Fruit fly (Drosophila melanogaster) whole organism, embryonic: ENCODE measurements around the gene Sox21a.

ENCODE experiments used
- Adf1 ChIP-seq: fragments of 200-800 bp; sonication (Bioruptor generic); IDR thresholded peaks from 2 replicates; pipeline ENCODE4 v1.3.6; 2022; ENCODE audit warnings: missing biosample characterization, missing genetic modification characterization
- B-H2 ChIP-seq: fragments of 200-800 bp; sonication (Bioruptor generic); optimal IDR thresholded peaks from 2 replicates; lab custom pipeline; 2018; ENCODE audit warnings: missing biosample characterization, mild to moderate bottlenecking, missing genetic modification characterization
- Blimp-1 ChIP-seq: fragments of 200-800 bp; sonication (Bioruptor generic); optimal IDR thresholded peaks from 3 replicates; lab custom pipeline; 2018; ENCODE audit warnings: missing biosample characterization, missing genetic modification characterization, mild to moderate bottlenecking, moderate library complexity, missing genetic modification reagents
- C15 ChIP-seq: fragments of 200-800 bp; sonication (Bioruptor generic); IDR thresholded peaks from 3 replicates; pipeline ENCODE4 v1.3.6; 2022; ENCODE audit warnings: missing biosample characterization, missing genetic modification characterization
- CG10209 ChIP-seq: fragments of 200-800 bp; sonication (Bioruptor generic); optimal IDR thresholded peaks from 3 replicates; lab custom pipeline; 2017; ENCODE audit warnings: missing biosample characterization, mild to moderate bottlenecking, missing genetic modification characterization, missing genetic modification reagents
- CG12071 ChIP-seq: fragments of 200-800 bp; sonication (Bioruptor generic); optimal IDR thresholded peaks from 3 replicates; lab custom pipeline; 2018; ENCODE audit warnings: missing biosample characterization, mild to moderate bottlenecking, missing genetic modification characterization
- CG12659 ChIP-seq: fragments of 200-800 bp; sonication (Bioruptor generic); optimal IDR thresholded peaks from 3 replicates; lab custom pipeline; 2017; ENCODE audit warnings: mild to moderate bottlenecking, missing biosample characterization, missing genetic modification reagents, missing genetic modification characterization
- CG13287 ChIP-seq: fragments of 200-800 bp; sonication (Bioruptor generic); IDR thresholded peaks from 2 replicates; pipeline ENCODE4 v1.3.6; 2022; ENCODE audit warnings: missing biosample characterization, missing genetic modification characterization; ENCODE audit not compliant: partially characterized antibody
- CG13894 ChIP-seq: fragments of 200-800 bp; sonication (Bioruptor generic); optimal IDR thresholded peaks from 3 replicates; lab custom pipeline; 2018; ENCODE audit warnings: missing biosample characterization, mild to moderate bottlenecking, missing genetic modification characterization, moderate library complexity
- CG17361 ChIP-seq: fragments of 200-800 bp; sonication (Bioruptor generic); IDR thresholded peaks from 3 replicates; pipeline ENCODE4 v1.3.6; 2022; ENCODE audit warnings: missing biosample characterization, missing genetic modification characterization
- CG17568 ChIP-seq: fragments of 200-800 bp; sonication (Bioruptor generic); optimal IDR thresholded peaks from 2 replicates; lab custom pipeline; 2018; ENCODE audit warnings: missing biosample characterization, mild to moderate bottlenecking, missing genetic modification characterization, moderate library complexity
- CG2116 ChIP-seq: fragments of 200-800 bp; sonication (Bioruptor generic); optimal IDR thresholded peaks from 3 replicates; lab custom pipeline; 2018; ENCODE audit warnings: missing biosample characterization, mild to moderate bottlenecking, missing genetic modification characterization
- CG2199 ChIP-seq: fragments of 200-800 bp; sonication (Bioruptor generic); IDR thresholded peaks from 3 replicates; pipeline ENCODE4 v1.3.6; 2022; ENCODE audit warnings: missing biosample characterization, missing genetic modification characterization
- CG6791 ChIP-seq: fragments of 200-800 bp; sonication (Bioruptor generic); IDR thresholded peaks from 3 replicates; pipeline ENCODE4 v1.3.6; 2022; ENCODE audit warnings: missing biosample characterization, missing genetic modification characterization; ENCODE audit not compliant: partially characterized antibody
- CG7357 ChIP-seq: fragments of 200-800 bp; sonication (Bioruptor generic); IDR thresholded peaks from 3 replicates; pipeline ENCODE4 v1.3.6; 2022; ENCODE audit warnings: missing biosample characterization, missing genetic modification characterization
- CG8281 ChIP-seq: fragments of 200-800 bp; sonication (Bioruptor generic); optimal IDR thresholded peaks from 2 replicates; lab custom pipeline; 2018; ENCODE audit warnings: missing biosample characterization, mild to moderate bottlenecking, missing genetic modification characterization, moderate library complexity
- CG8290 ChIP-seq, 3 experiments: fragments of 200-800 bp; sonication (Bioruptor generic); optimal IDR thresholded peaks; 2 replicates each; lab custom pipeline; 2016 to 2019; ENCODE audit warnings: missing biosample characterization in 3 of 3, missing genetic modification characterization in 3 of 3, mild to moderate bottlenecking in 2 of 3, moderate library complexity in 1 of 3
- CG9609 ChIP-seq: fragments of 200-800 bp; sonication (Bioruptor generic); optimal IDR thresholded peaks from 3 replicates; lab custom pipeline; 2016; ENCODE audit warnings: missing biosample characterization, missing genetic modification characterization
- CG9817 ChIP-seq: fragments of 200-800 bp; sonication (Bioruptor generic); optimal IDR thresholded peaks from 2 replicates; lab custom pipeline; 2018; ENCODE audit warnings: missing biosample characterization, mild to moderate bottlenecking, missing genetic modification characterization, moderate library complexity
- CHES-1-like ChIP-seq: fragments of 200-800 bp; sonication (Bioruptor generic); optimal IDR thresholded peaks from 2 replicates; lab custom pipeline; 2016; ENCODE audit warnings: missing biosample characterization, missing genetic modification characterization
- D19A ChIP-seq: fragments of 200-800 bp; optimal IDR thresholded peaks from 3 replicates; lab custom pipeline; 2019; ENCODE audit warnings: missing biosample characterization, mild to moderate bottlenecking, missing genetic modification characterization, moderate library complexity
- Dbx ChIP-seq: fragments of 200-800 bp; sonication (Bioruptor generic); IDR thresholded peaks from 3 replicates; pipeline ENCODE4 v1.3.6; 2022; ENCODE audit warnings: missing biosample characterization, missing genetic modification characterization
- Ets97D ChIP-seq: fragments of 200-800 bp; sonication (Bioruptor generic); optimal IDR thresholded peaks from 3 replicates; lab custom pipeline; 2016; ENCODE audit warnings: missing biosample characterization, missing genetic modification characterization
- Fer2 ChIP-seq: fragments of 200-800 bp; sonication (Bioruptor generic); optimal IDR thresholded peaks from 2 replicates; lab custom pipeline; 2018; ENCODE audit warnings: missing biosample characterization, mild to moderate bottlenecking, missing genetic modification characterization, moderate library complexity
- H2.0 ChIP-seq: fragments of 200-800 bp; sonication (Bioruptor generic); IDR thresholded peaks from 2 replicates; pipeline ENCODE4 v1.3.6; 2022; ENCODE audit warnings: missing biosample characterization, missing genetic modification characterization
- HLH4C ChIP-seq: fragments of 200-800 bp; sonication (Bioruptor generic); IDR thresholded peaks from 3 replicates; pipeline ENCODE4 v1.3.6; 2022; ENCODE audit warnings: missing biosample characterization, missing genetic modification characterization; ENCODE audit not compliant: partially characterized antibody
- Hey ChIP-seq: fragments of 200-800 bp; sonication (Bioruptor generic); optimal IDR thresholded peaks from 3 replicates; lab custom pipeline; 2018; ENCODE audit warnings: missing biosample characterization, mild to moderate bottlenecking, missing genetic modification characterization
- Max ChIP-seq: fragments of 200-800 bp; sonication (Bioruptor generic); optimal IDR thresholded peaks from 2 replicates; lab custom pipeline; 2016; ENCODE audit warnings: missing biosample characterization, mild to moderate bottlenecking, missing genetic modification characterization
- Med ChIP-seq: fragments of 200-800 bp; sonication (Bioruptor generic); peaks from one replicate; lab custom pipeline; 2016; ENCODE audit warnings: missing biosample characterization, missing genetic modification characterization, mild to moderate bottlenecking, inconsistent platforms, moderate library complexity
- Nf-YB ChIP-seq: fragments of 200-800 bp; sonication (Bioruptor generic); optimal IDR thresholded peaks from 3 replicates; lab custom pipeline; 2019; ENCODE audit warnings: missing biosample characterization, mild to moderate bottlenecking, missing genetic modification characterization, moderate library complexity
- Oli ChIP-seq: fragments of 200-800 bp; sonication (Bioruptor generic); optimal IDR thresholded peaks from 2 replicates; lab custom pipeline; 2018; ENCODE audit warnings: missing biosample characterization, mild to moderate bottlenecking, missing genetic modification characterization, moderate library complexity
- Rfx ChIP-seq: fragments of 200-800 bp; sonication (Bioruptor generic); IDR thresholded peaks from 2 replicates; pipeline ENCODE4 v1.3.6; 2022; ENCODE audit warnings: missing biosample characterization, missing genetic modification characterization
- Six4 ChIP-seq: fragments of 200-800 bp; sonication (Bioruptor generic); optimal IDR thresholded peaks from 2 replicates; lab custom pipeline; 2016; ENCODE audit warnings: missing biosample characterization, missing genetic modification characterization
- abd-A ChIP-seq: fragments of 200-800 bp; sonication (Bioruptor generic); optimal IDR thresholded peaks from 3 replicates; lab custom pipeline; 2019; ENCODE audit warnings: missing biosample characterization, mild to moderate bottlenecking, missing genetic modification characterization, moderate library complexity
- cato ChIP-seq: fragments of 200-800 bp; sonication (Bioruptor generic); optimal IDR thresholded peaks from 2 replicates; lab custom pipeline; 2016; ENCODE audit warnings: missing biosample characterization, missing genetic modification characterization, borderline replicate concordance
- chinmo ChIP-seq: fragments of 200-800 bp; sonication (Bioruptor generic); IDR thresholded peaks from 4 replicates; pipeline ENCODE4 v1.3.6; 2022; ENCODE audit warnings: missing biosample characterization, missing genetic modification characterization; ENCODE audit not compliant: partially characterized antibody
- da ChIP-seq: fragments of 200-800 bp; sonication (Bioruptor generic); optimal IDR thresholded peaks from 2 replicates; lab custom pipeline; 2016; ENCODE audit warnings: missing biosample characterization, missing genetic modification characterization
- exex ChIP-seq: fragments of 200-800 bp; sonication (Bioruptor generic); optimal IDR thresholded peaks from 4 replicates; lab custom pipeline; 2018; ENCODE audit warnings: missing biosample characterization, mild to moderate bottlenecking, missing genetic modification characterization, moderate library complexity
- gsb-n ChIP-seq: fragments of 200-800 bp; sonication (Bioruptor generic); optimal IDR thresholded peaks from 3 replicates; lab custom pipeline; 2018; ENCODE audit warnings: missing biosample characterization, mild to moderate bottlenecking, missing genetic modification characterization
- inv ChIP-seq: fragments of 200-800 bp; sonication (Bioruptor generic); IDR thresholded peaks from 2 replicates; pipeline ENCODE4 v1.3.6; 2022; ENCODE audit warnings: missing biosample characterization, missing genetic modification characterization; ENCODE audit not compliant: partially characterized antibody
- kay ChIP-seq: fragments of 200-800 bp; sonication (Bioruptor generic); optimal IDR thresholded peaks from 2 replicates; lab custom pipeline; 2016; ENCODE audit warnings: missing biosample characterization, missing genetic modification characterization
- kni ChIP-seq: fragments of 200-800 bp; sonication (Bioruptor generic); optimal IDR thresholded peaks from 3 replicates; lab custom pipeline; 2017; ENCODE audit warnings: mild to moderate bottlenecking, missing biosample characterization, missing genetic modification reagents, missing genetic modification characterization
- mld ChIP-seq: fragments of 200-800 bp; sonication (Bioruptor generic); IDR thresholded peaks from 3 replicates; pipeline ENCODE4 v1.3.6; 2022; ENCODE audit warnings: missing biosample characterization, missing genetic modification characterization; ENCODE audit not compliant: partially characterized antibody
- oc ChIP-seq: fragments of 200-800 bp; sonication (Bioruptor generic); optimal IDR thresholded peaks from 2 replicates; lab custom pipeline; 2018; ENCODE audit warnings: missing biosample characterization, mild to moderate bottlenecking, missing genetic modification characterization, moderate library complexity
- onecut ChIP-seq: fragments of 200-800 bp; sonication (Bioruptor generic); IDR thresholded peaks from 2 replicates; pipeline ENCODE4 v1.3.6; 2022; ENCODE audit warnings: missing biosample characterization, missing genetic modification characterization
- pros ChIP-seq: fragments of 200-800 bp; sonication (Bioruptor generic); optimal IDR thresholded peaks from 3 replicates; lab custom pipeline; 2019; ENCODE audit warnings: missing biosample characterization, mild to moderate bottlenecking, missing genetic modification characterization, moderate library complexity
- zen ChIP-seq: fragments of 200-800 bp; sonication (Bioruptor generic); optimal IDR thresholded peaks from 3 replicates; lab custom pipeline; 2018; ENCODE audit warnings: missing biosample characterization, mild to moderate bottlenecking, missing genetic modification characterization, moderate library complexity
- zfh1 ChIP-seq: fragments of 200-800 bp; sonication (Bioruptor generic); IDR thresholded peaks from 3 replicates; pipeline ENCODE4 v1.3.6; 2022; ENCODE audit warnings: missing biosample characterization, missing genetic modification characterization

Gene Sox21a

dm6 chr3L:14055815-14056516 is 52.0 kb downstream of the Sox21a start (continued):
- TF ChIP-seq exex: no peak
- TF ChIP-seq kay (GFP tag; lab: Kevin White, UChicago): peak; percentile 82
- TF ChIP-seq CG13287 (GFP tag; lab: Robert Waterston, UW): no peak
- TF ChIP-seq Six4 (GFP tag; lab: Kevin White, UChicago): no peak
- no peak for TF ChIP-seq CG8290 (GFP tag; optimal IDR thresholded peaks at IDR 0.05; lab: Kevin White, UChicago)
- TF ChIP-seq CG8290 (tag; optimal IDR thresholded peaks at IDR 0.05; lab: Kevin White, UChicago): peak in 1 of 2 experiments; percentile 52
- peak; percentile 72; the same call in 1 of the 3 replicates for TF ChIP-seq CG2199 (GFP tag; lab: Robert Waterston, UW)
- TF ChIP-seq Med (GFP tag; lab: Kevin White, UChicago): peak; percentile 30
- TF ChIP-seq chinmo (GFP tag; lab: Robert Waterston, UW): peak; percentile 86; the same call in 2 of the 4 replicates
- peak; percentile 35; the same call in 1 of the 2 replicates for TF ChIP-seq Adf1 (GFP tag; lab: Robert Waterston, UW)
- TF ChIP-seq Oli (tag; lab: Kevin White, UChicago): no peak
- no peak for TF ChIP-seq Nf-YB (GFP tag; lab: Kevin White, UChicago)
- peak; percentile 58 for TF ChIP-seq pros
- TF ChIP-seq abd-A (tag; lab: Kevin White, UChicago): peak; percentile 89
- peak; percentile 64 for TF ChIP-seq CG13894 (tag; lab: Kevin White, UChicago)
- peak; percentile 79 for TF ChIP-seq CG8281 (tag; lab: Kevin White, UChicago)
- TF ChIP-seq B-H2 (GFP tag; lab: Kevin White, UChicago): peak; percentile 40
- peak; percentile 68 for TF ChIP-seq oc (tag; lab: Kevin White, UChicago)
- TF ChIP-seq CG12659 (GFP tag; lab: Kevin White, UChicago): no peak
- no peak for TF ChIP-seq H2.0 (GFP tag; lab: Robert Waterston, UW)
- TF ChIP-seq Rfx (GFP tag; lab: Robert Waterston, UW): 0 out of 2 replicates have a peak, but pooled peaks have one; percentile 13
- TF ChIP-seq CG17568 (GFP tag; lab: Kevin White, UChicago): no peak
- TF ChIP-seq Fer2: no peak
- peak; percentile 45 for TF ChIP-seq CG10209 (GFP tag; lab: Kevin White, UChicago)
- peak; percentile 96 for TF ChIP-seq gsb-n
- peak; percentile 24 for TF ChIP-seq kni (GFP tag; lab: Kevin White, UChicago)
- 0 out of 3 replicates have a peak, but pooled peaks have one; percentile 6 for TF ChIP-seq Dbx (GFP tag; lab: Robert Waterston, UW)
- 0 out of 3 replicates have a peak, but pooled peaks have one; percentile 28 for TF ChIP-seq CG6791
- no peak for TF ChIP-seq zfh1 (GFP tag; lab: Robert Waterston, UW)
- no peak for TF ChIP-seq CG7357 (GFP tag; lab: Robert Waterston, UW)
- peak; percentile 0 for TF ChIP-seq zen
- no peak for TF ChIP-seq mld (GFP tag; lab: Robert Waterston, UW)
- TF ChIP-seq onecut (GFP tag; lab: Robert Waterston, UW): 0 out of 2 replicates have a peak, but pooled peaks have one; percentile 7
- no peak for TF ChIP-seq cato (GFP tag; lab: Kevin White, UChicago)
- no peak for TF ChIP-seq CHES-1-like (GFP tag; lab: Kevin White, UChicago)
- no peak for TF ChIP-seq Blimp-1

DNA sequence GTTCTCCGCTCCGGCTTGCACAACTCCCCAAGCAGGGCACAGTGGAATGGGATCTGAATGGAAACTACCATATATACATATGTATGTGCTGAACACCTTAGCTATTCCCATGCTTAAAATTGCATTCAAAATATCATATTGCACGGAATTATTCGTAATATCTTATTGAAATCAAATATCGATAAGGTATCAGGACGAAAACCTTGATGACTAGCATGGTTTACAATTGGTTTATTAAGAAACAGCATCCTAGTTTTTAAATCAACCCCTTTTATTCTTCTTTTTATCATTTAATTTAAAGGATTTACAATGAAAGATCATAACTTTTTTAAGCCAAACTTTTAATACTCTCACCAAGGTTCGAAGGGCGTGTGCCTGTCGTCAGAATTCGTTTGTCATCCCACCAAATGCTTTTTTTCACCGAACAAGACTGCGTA is 52.6 kb downstream of the Sox21a start:
- TF ChIP-seq C15 (GFP tag; lab: Robert Waterston, UW) (no peak), CG9609 (GFP tag; lab: Kevin White, UChicago) (no peak), Ets97D (GFP tag; lab: Kevin White, UChicago) (no peak), CG8290 (GFP tag; optimal IDR thresholded peaks at IDR 0.05; lab: Kevin White, UChicago) (no peak), CG8290 (tag; optimal IDR thresholded peaks at IDR 0.05; lab: Kevin White, UChicago) (no peak), Hey (no peak), D19A (tag; lab: Kevin White, UChicago) (peak; percentile 51), inv (GFP tag; lab: Robert Waterston, UW) (no peak), CG9817 (tag; lab: Kevin White, UChicago) (no peak), Max (GFP tag; lab: Kevin White, UChicago) (peak; percentile 2), HLH4C (GFP tag; lab: Robert Waterston, UW) (no peak), CG17361 (GFP tag; lab: Robert Waterston, UW) (peak; percentile 41; the same call in 1 of the 3 replicates), da (GFP tag; lab: Kevin White, UChicago) (no peak), CG12071 (GFP tag; lab: Kevin White, UChicago) (no peak), CG2116 (no peak)
